Worm (Caenorhabditis elegans): ENCODE data around the gene F41C6.6.

ce11 chrX:6836065-6836527 is 45.6 kb downstream of the F41C6.6 start, which contains the start of gene F41B4.3:
- TF ChIP-seq aly-2 (tag; optimal IDR thresholded peaks at IDR 0.05) (no peak), snpc-4 (tag; optimal IDR thresholded peaks at IDR 0.05) (no peak), fos-1 (tag; optimal IDR thresholded peaks at IDR 0.05) (no peak), peb-1 (tag; optimal IDR thresholded peaks at IDR 0.05) (no peak), dmd-4 (tag; optimal IDR thresholded peaks at IDR 0.05) (no peak), gmeb-1 (tag; optimal IDR thresholded peaks at IDR 0.05) (no peak)
